Worm (Caenorhabditis elegans): ENCODE measurements around the gene srbc-21.

DNA sequence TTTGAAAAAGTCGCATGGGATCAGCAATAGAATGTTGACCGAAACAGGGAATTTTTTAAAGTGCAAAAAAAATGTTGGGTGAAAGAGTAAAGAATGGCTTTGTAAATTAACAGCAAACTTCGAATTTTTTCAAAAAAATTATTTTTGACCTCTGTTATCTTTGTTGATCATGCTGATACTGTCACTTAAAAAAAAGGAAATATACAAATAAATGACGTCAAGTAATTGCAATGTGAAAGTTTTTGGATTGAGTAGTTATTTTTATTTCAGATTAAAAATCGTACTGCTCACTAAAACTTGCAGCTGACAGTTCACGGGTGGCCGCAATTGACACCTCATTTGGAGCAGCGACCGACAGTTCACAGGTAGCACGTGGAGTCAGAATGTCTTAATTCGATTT lies 4.5 kb upstream of the srbc-21 start, which contains the start of gene C45H4.13:
- TF ChIP-seq hlh-30 (tag; optimal IDR thresholded peaks at IDR 0.05; ENCODE audit: insufficient read depth) (no peak), nhr-237 (tag; optimal IDR thresholded peaks at IDR 0.05) (no peak), rbr-2 (tag; optimal IDR thresholded peaks at IDR 0.05) (no peak), nhr-28 (tag; optimal IDR thresholded peaks at IDR 0.05) (no peak), ceh-82 (tag; optimal IDR thresholded peaks at IDR 0.05) (no peak), daf-19 (GFP tag; conservative IDR thresholded peaks at IDR 0.05) (no peak), mdt-29 (GFP tag; IDR thresholded peaks at IDR 0.05) (no peak), dpl-1 (GFP tag; optimal IDR thresholded peaks at IDR 0.05) (no peak), lim-7 (GFP tag; IDR thresholded peaks at IDR 0.05) (no peak), saeg-2 (GFP tag; IDR thresholded peaks at IDR 0.05) (no peak), fos-1 (tag; optimal IDR thresholded peaks at IDR 0.05) (no peak)

All from whole organism, L4 larva.